Fruit fly (Drosophila melanogaster) whole organism: ENCODE measurements around the gene CG3224.

ENCODE experiments used
- CG8478 ChIP-seq: fragments of >200 bp; optimal IDR thresholded peaks from 2 replicates; lab custom pipeline; 2018; ENCODE audit warnings: inconsistent platforms
- Dll ChIP-seq: fragments of >200 bp; optimal IDR thresholded peaks from 2 replicates; lab custom pipeline; 2017
- EcR ChIP-seq, 2 experiments: fragments of >200 bp; optimal IDR thresholded peaks; 2 replicates each; lab custom pipeline; 2017; ENCODE audit warnings: missing biosample characterization in 2 of 2, missing genetic modification characterization in 2 of 2, missing genetic modification reagents in 2 of 2
- pan ChIP-seq: fragments of >200 bp; optimal IDR thresholded peaks from 2 replicates; lab custom pipeline; 2017
- psq ChIP-seq: fragments of >200 bp; optimal IDR thresholded peaks from 2 replicates; lab custom pipeline; 2017
- usp ChIP-seq: fragments of >200 bp; optimal IDR thresholded peaks from 2 replicates; lab custom pipeline; 2017; ENCODE audit warnings: missing biosample characterization, missing genetic modification characterization, mixed read lengths

Gene CG3224

DNA sequence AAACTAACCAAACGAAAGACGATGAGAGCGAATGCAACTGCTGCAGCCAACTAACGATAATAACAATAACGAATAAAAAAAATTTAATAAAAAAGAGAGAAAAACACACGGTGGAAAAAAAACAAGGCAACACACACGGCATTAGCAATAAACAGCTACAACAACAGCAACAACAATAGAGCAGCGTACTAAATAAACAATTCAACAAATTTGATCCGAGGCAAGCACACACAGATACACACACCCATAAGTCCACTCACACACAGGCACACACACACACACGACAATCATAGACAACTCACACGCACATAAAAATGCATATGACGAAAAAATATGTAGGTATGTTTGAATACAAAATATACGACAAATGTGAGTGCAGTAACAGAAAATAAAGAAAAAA lies 41.3 kb upstream of the CG3224 start:
- TF ChIP-seq EcR (GFP tag; optimal IDR thresholded peaks at IDR 0.05; lab: Kevin White, UChicago): no peak
- TF ChIP-seq psq: no peak
- TF ChIP-seq CG8478 (lab: Kevin White, UChicago): no peak
- no peak for TF ChIP-seq pan (lab: Kevin White, UChicago)
- no peak for TF ChIP-seq Dll (lab: Kevin White, UChicago)
- no peak for TF ChIP-seq usp

DNA sequence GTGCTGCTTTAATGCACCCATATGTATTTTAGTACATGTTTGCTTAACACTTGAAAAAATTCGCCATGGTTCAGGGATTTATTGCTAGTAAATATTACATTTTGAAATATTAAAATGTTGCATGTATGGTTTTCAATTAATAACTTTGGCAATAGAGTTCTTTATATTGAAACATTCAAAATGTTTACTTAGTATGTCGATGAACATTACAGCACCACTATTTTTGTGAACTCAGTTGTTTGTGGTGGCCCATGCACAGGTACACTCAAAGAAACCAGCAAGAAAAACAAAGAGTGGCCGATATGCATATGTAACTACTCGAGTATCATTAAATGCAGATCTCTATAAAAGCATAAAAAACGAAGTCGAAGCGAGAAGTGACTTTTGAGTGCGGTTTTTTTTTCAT lies 40.8 kb upstream of the CG3224 start:
- TF ChIP-seq usp (no peak), EcR (GFP tag; optimal IDR thresholded peaks at IDR 0.05; lab: Kevin White, UChicago) (no peak), Dll (lab: Kevin White, UChicago) (no peak), pan (lab: Kevin White, UChicago) (no peak)

DNA sequence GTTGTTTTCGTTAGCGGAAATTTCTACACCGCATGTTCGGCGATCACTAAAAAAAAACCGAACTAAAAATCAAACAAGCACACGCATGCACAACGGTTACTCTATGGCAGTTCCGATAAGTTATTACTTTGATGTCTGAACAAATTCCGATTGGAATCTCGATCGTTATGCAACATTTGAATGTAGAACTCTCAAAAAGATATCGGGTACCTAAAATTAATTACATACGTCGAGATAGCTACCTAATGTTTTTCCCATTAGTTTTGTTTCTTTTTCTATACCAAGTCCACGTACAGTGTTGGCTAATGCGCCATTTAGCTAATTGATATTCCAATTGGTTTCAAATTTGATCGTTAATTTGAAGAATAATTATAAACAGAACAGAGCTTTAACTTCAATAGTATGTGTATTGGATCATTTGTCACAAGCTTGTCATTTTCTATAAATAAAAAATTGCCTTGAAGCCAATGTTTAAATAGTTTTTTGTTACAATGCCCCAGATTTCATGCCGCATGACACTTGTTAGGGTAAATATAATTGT lies 39.8 kb upstream of the CG3224 start:
- no peak for TF ChIP-seq psq
- TF ChIP-seq usp: no peak
- no peak for TF ChIP-seq CG8478 (lab: Kevin White, UChicago)
- TF ChIP-seq Dll (lab: Kevin White, UChicago): no peak
- TF ChIP-seq EcR (GFP tag; optimal IDR thresholded peaks at IDR 0.05; lab: Kevin White, UChicago): no peak
- TF ChIP-seq pan (lab: Kevin White, UChicago): no peak

DNA sequence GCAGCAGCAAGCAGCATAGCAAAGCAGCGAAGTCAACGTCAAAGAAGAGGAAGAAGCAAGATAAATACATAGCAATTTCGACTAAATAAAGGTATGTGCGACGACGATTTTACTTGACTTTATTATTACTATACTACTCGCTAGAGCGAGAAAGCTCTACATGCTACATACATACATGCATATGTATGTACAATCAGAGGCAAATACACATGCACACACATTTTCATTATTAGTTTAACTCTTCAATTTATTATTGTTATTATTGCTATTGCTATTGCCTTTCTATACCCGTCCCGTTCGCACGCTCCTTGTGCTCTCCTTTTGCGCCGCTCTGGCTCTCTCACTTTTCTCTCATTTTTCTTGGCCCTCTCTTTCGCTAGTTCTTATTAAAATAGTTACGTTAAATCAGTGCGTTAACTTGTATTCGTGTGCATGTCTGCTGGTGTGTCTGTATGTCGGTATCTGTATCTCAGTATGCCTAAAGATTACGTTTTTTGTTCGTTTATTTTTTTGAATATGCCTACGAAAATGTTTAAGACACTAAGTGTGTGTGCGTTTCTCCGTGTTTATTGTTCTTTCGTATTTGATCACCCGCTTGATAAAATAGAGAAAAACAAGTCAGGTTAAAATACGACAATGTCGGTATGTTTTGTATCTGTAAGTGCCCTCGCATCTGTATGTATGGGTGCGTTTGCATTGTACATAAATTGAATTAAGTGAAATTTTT lies 39.2 kb upstream of the CG3224 start:
- TF ChIP-seq pan (lab: Kevin White, UChicago) (no peak), EcR (GFP tag; optimal IDR thresholded peaks at IDR 0.05; lab: Kevin White, UChicago) (no peak), psq (no peak), usp (no peak), CG8478 (lab: Kevin White, UChicago) (no peak), Dll (lab: Kevin White, UChicago) (no peak)

DNA sequence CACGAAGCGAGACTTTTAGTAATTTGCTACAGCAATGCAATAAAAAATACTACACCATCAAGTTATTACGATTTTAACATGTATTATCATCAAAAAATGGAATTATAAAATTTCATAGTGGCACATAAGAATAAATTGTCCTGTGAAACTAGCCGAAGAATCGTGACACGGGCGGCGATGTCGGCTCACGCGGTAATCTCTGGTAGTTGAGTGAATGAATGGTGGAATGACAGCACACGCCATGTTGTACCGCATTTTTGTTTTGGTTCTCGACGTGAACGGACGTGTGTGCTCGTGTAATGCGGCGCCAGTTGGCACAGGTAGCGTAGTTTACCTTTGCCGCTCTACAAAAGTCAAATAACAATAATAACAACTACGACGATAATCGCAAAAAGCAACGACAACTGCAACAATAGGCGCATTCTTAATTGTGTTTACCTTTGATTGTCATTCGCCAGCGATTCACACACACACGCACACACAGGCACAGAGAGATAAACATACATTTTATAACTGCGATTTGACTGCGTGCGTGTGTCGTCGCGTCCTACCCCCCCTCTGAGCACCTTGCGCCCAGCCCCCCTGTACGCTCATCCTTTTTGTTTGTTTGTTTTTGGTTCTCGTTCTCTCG lies 38.1 kb upstream of the CG3224 start, which contains the start of gene CG14441:
Gene CG14441 (plus strand): TSS at position 254 of the 631 bp plus-strand sequence.
- TF ChIP-seq usp: no peak
- no peak for TF ChIP-seq pan (lab: Kevin White, UChicago)
- TF ChIP-seq CG8478 (lab: Kevin White, UChicago): no peak
- no peak for TF ChIP-seq psq
- no peak for TF ChIP-seq Dll (lab: Kevin White, UChicago)

DNA sequence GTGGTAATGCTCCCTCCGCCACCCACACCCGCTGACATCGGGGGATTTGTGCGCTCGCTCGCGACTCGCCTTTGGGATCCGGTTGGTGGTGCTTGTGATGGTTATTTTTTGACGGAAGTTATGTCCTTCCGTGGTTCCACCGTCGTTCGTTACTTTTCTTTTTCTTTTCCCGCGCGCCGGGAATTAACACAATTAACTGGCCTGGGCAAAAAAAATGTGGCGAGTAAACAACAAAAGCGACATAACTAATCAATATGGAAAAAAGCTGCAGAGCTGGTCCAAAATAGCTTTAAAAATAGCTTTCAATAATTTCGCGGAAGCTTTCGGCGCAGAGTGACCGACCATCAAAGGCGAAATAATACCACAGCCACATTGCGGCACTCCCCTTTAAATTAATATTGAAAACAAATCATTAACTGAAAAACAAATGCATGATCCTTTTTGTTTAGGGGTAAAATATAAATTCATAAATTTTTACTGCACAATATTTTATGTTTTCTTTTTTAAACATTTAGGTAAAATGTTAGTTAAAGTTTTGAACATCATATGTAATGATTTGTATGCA lies 37.1 kb upstream of the CG3224 start, which contains the start of gene CG14440:
Gene CG14440 (minus strand): TSS at position 320 of the 565 bp plus-strand sequence.
- no peak for TF ChIP-seq usp
- no peak for TF ChIP-seq CG8478 (lab: Kevin White, UChicago)
- no peak for TF ChIP-seq psq
- TF ChIP-seq EcR (GFP tag; optimal IDR thresholded peaks at IDR 0.05; lab: Kevin White, UChicago): no peak
- TF ChIP-seq Dll (lab: Kevin White, UChicago): no peak
- no peak for TF ChIP-seq pan (lab: Kevin White, UChicago)

DNA sequence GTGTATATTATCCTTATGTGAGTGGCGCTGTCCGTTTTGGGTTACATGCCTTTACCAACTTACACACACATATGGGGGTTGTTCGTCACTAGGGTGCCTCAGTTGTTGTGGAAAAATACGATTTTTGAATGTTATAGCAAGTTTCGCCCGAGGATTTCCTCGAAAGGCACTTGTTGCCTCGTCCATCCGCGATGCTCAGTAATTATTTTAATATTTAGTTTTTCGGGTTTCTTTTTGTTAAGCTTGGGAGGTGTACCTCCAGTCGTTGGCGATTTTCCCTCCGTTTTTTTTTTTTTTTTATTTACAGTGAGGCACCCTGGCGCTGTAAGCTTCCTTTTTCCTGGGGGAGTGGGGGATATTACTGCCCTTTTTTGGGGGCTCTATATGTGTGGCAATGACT lies 35.2 kb upstream of the CG3224 start:
- TF ChIP-seq Dll (lab: Kevin White, UChicago) (no peak), usp (no peak), EcR (GFP tag; optimal IDR thresholded peaks at IDR 0.05; lab: Kevin White, UChicago) (no peak), CG8478 (lab: Kevin White, UChicago) (no peak), psq (no peak), pan (lab: Kevin White, UChicago) (no peak)

DNA sequence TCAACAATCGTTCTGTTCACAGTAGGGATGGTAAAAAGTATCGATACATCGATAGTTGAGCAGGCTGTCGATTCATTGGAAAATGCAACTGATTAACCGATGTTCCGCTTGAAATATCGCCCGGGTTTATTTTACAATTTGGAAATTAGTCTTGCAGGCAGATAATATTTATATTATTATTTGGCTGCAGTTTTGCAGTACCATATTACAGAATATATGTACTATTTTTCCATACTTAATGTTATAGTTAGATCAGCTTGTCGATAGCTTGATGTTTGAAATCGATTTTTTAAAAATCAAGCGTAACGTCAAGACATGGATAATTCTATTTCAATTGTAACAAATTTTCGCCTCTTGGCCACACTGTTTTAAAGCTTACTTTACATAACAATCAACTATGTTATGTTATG lies 33.7 kb upstream of the CG3224 start, which contains the start of gene CG14442:
Gene CG14442 (minus strand): TSS at position 29 of the 410 bp plus-strand sequence.
- no peak for TF ChIP-seq psq
- TF ChIP-seq usp: no peak
- no peak for TF ChIP-seq EcR (GFP tag; optimal IDR thresholded peaks at IDR 0.05; lab: Kevin White, UChicago)
- no peak for TF ChIP-seq pan (lab: Kevin White, UChicago)
- TF ChIP-seq Dll (lab: Kevin White, UChicago): no peak
- no peak for TF ChIP-seq CG8478 (lab: Kevin White, UChicago)

DNA sequence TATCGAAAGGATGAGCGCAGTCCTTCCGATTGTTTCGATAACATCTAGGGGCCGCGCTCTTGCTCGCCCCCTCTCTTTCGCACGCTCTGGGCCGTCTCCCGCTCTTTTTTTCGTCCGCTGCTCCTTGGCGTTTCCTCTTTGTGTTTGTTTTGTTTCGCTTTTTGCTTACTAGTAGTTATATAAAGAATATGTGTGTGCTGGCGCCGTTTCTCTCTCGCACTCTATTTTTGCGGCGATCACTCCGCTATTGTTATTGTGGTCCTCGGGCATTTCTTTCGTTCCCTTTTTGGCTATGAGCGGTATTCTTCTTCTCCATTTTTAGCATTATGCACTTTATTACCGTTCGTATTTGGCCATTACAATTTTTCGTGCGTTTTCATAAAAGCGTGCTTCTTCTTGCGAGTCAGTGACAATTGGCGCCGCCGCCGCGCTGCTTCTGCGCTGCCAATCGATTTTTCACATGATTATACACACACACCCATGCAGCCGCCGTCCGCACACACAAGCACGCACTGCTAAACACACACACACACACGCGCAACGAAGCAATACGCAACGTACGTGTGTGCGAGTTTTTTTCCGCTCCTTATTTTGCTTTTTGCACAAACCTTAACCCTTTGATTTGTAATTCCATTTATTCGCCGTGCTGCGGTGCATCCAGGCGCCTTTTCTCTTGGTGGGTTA lies 33.0 kb upstream of the CG3224 start:
- TF ChIP-seq EcR (GFP tag; optimal IDR thresholded peaks at IDR 0.05; lab: Kevin White, UChicago): no peak
- TF ChIP-seq Dll (lab: Kevin White, UChicago): peak; percentile 75
- peak; percentile 41 for TF ChIP-seq CG8478 (lab: Kevin White, UChicago)
- no peak for TF ChIP-seq pan (lab: Kevin White, UChicago)
- TF ChIP-seq usp: no peak
- no peak for TF ChIP-seq psq

DNA sequence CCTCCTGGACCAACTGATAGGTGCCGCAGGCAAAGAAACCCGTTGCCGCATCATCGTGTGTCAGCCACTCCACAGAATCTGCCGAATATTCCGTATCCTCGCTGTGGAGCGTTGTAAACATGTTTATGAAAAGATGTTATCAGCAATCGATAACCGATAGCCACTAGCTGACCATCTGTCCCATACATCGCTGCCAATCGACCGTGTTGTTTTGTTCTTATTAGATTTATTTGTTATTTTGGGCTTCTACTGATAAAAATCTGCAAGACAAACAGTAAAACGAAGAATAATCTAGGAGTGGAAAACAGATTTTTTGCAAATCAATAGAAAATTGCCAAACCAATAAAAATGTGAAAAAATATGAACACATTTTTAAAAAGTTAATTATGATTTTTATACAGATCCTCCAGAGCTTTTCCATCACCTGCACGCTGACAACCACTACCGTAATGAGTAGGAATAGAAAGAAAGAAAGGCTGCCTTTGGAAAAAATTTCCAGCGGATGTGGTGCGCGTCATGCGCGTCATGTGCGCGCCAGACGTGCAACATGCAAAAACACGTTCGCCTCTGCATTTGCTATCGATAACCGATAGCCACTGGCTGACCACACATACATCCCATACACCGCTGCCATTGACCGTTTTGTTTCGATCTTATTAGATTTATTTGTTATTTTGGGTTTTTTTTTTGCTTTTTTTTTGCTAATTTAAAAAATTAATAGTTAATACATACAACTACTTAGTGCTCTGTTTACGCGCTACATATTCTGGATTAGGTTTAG lies 27.5 kb upstream of the CG3224 start, which contains the start of gene CG3184:
Gene CG3184 (minus strand): TSS at position 155 of the 781 bp plus-strand sequence.
- no peak for TF ChIP-seq psq
- TF ChIP-seq Dll (lab: Kevin White, UChicago): no peak
- no peak for TF ChIP-seq pan (lab: Kevin White, UChicago)
- TF ChIP-seq EcR (GFP tag; optimal IDR thresholded peaks at IDR 0.05; lab: Kevin White, UChicago): no peak
- no peak for TF ChIP-seq usp
- no peak for TF ChIP-seq CG8478 (lab: Kevin White, UChicago)
